Worm (Caenorhabditis elegans): ENCODE results near the gene M01F1.9.

DNA sequence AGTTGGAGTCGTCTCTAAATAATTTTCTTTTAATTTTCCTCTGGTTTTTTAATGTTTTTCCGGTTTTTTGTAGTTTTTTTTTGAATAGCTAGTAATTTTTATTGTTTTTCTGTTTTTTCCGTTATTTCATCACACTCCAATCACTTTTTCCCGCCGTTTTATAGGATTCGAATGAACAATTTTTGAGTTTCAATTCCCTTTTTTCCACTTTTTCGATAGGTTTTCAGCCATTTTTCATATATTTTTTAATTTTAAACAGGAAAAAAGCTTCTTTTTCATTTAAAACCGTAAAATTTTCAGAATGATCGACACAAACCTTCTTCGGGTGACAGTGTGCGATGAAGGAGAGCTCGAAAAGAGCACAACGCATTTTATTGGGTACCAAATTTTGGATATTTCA, 37.5 kb downstream of the M01F1.9 start, which contains the start of gene pph-6:
- no peak for TF ChIP-seq him-1 (tag; optimal IDR thresholded peaks at IDR 0.05)
- no peak for TF ChIP-seq W03F9.2 (tag; optimal IDR thresholded peaks at IDR 0.05)

Measured in whole organism, L4/young adult.